Fruit fly (Drosophila melanogaster) whole organism, embryonic: Measurements from ENCODE around the gene DopEcR.

Experiments used
- Adf1 ChIP-seq: fragments of 200-800 bp; sonication (Bioruptor generic); IDR thresholded peaks from 2 replicates; pipeline ENCODE4 v1.3.6; 2022; ENCODE audit warnings: missing biosample characterization, missing genetic modification characterization
- CG10462 ChIP-seq: fragments of 200-800 bp; sonication (Bioruptor generic); optimal IDR thresholded peaks from 2 replicates; lab custom pipeline; 2016; ENCODE audit warnings: missing biosample characterization, missing genetic modification characterization
- CG11085 ChIP-seq: fragments of 200-800 bp; sonication (Bioruptor generic); IDR thresholded peaks from 2 replicates; pipeline ENCODE4 v1.3.6; 2022; ENCODE audit warnings: missing biosample characterization, missing genetic modification characterization
- CG11560 ChIP-seq: fragments of 200-800 bp; sonication (Bioruptor generic); IDR thresholded peaks from 3 replicates; pipeline ENCODE4 v1.3.6; 2022; ENCODE audit warnings: missing biosample characterization, missing genetic modification characterization
- CG13424 ChIP-seq: fragments of 200-800 bp; sonication (Bioruptor generic); optimal IDR thresholded peaks from 2 replicates; lab custom pipeline; 2019; ENCODE audit warnings: missing biosample characterization, mild to moderate bottlenecking, missing genetic modification characterization, moderate library complexity
- CG14965 ChIP-seq: fragments of 200-800 bp; sonication (Bioruptor generic); optimal IDR thresholded peaks from 2 replicates; lab custom pipeline; 2016; ENCODE audit warnings: missing biosample characterization, missing genetic modification characterization, borderline replicate concordance
- CG15073 ChIP-seq: fragments of 200-800 bp; sonication (Bioruptor generic); optimal IDR thresholded peaks from 2 replicates; lab custom pipeline; 2016; ENCODE audit warnings: missing biosample characterization, missing genetic modification characterization
- CG1529 ChIP-seq: fragments of 200-800 bp; sonication (Bioruptor generic); optimal IDR thresholded peaks from 3 replicates; lab custom pipeline; 2018; ENCODE audit warnings: missing biosample characterization, missing genetic modification characterization
- CG1602 ChIP-seq: fragments of 200-800 bp; sonication (Bioruptor generic); optimal IDR thresholded peaks from 3 replicates; lab custom pipeline; 2016; ENCODE audit warnings: missing biosample characterization, missing genetic modification characterization
- CG1647 ChIP-seq: fragments of 200-800 bp; sonication (Bioruptor generic); optimal IDR thresholded peaks from 3 replicates; lab custom pipeline; 2016; ENCODE audit warnings: missing biosample characterization, missing genetic modification characterization
- CG17385 ChIP-seq: fragments of 200-800 bp; sonication (Bioruptor generic); optimal IDR thresholded peaks from 3 replicates; lab custom pipeline; 2018; ENCODE audit warnings: missing biosample characterization, mild to moderate bottlenecking, missing genetic modification characterization
- CG33557 ChIP-seq: fragments of 200-800 bp; sonication (Bioruptor generic); optimal IDR thresholded peaks from 2 replicates; lab custom pipeline; 2019; ENCODE audit warnings: missing biosample characterization, mild to moderate bottlenecking, missing genetic modification characterization, moderate library complexity
- CG3726 ChIP-seq: fragments of 200-800 bp; sonication (Bioruptor generic); IDR thresholded peaks from 3 replicates; pipeline ENCODE4, ENCODE4 v1.3.6; 2022; ENCODE audit warnings: missing biosample characterization, missing genetic modification characterization
- CG42726 ChIP-seq: fragments of 200-800 bp; sonication (Bioruptor generic); IDR thresholded peaks from 2 replicates; pipeline ENCODE4 v1.3.6; 2022; ENCODE audit warnings: missing biosample characterization, missing genetic modification characterization; ENCODE audit not compliant: partially characterized antibody
- CG5953 ChIP-seq: fragments of 200-800 bp; sonication (Bioruptor generic); IDR thresholded peaks from 2 replicates; pipeline ENCODE4 v1.3.6; 2022; ENCODE audit warnings: missing biosample characterization, missing genetic modification characterization
- CG6175 ChIP-seq: fragments of 200-800 bp; sonication (Bioruptor generic); IDR thresholded peaks from 3 replicates; pipeline ENCODE4 v1.3.6; 2022; ENCODE audit warnings: missing biosample characterization, missing genetic modification characterization
- CG7372 ChIP-seq: fragments of 200-800 bp; sonication (Bioruptor generic); IDR thresholded peaks from 2 replicates; pipeline ENCODE4 v1.3.6; 2022; ENCODE audit warnings: missing biosample characterization, missing genetic modification characterization
- CG7987 ChIP-seq: fragments of 200-800 bp; sonication (Bioruptor generic); optimal IDR thresholded peaks from 2 replicates; lab custom pipeline; 2018; ENCODE audit warnings: missing biosample characterization, mild to moderate bottlenecking, missing genetic modification characterization, moderate library complexity
- CG8089 ChIP-seq: fragments of 200-800 bp; sonication (Bioruptor generic); optimal IDR thresholded peaks from 3 replicates; lab custom pipeline; 2016; ENCODE audit warnings: missing biosample characterization, missing genetic modification characterization
- CG8281 ChIP-seq: fragments of 200-800 bp; sonication (Bioruptor generic); optimal IDR thresholded peaks from 2 replicates; lab custom pipeline; 2018; ENCODE audit warnings: missing biosample characterization, mild to moderate bottlenecking, missing genetic modification characterization, moderate library complexity
- D ChIP-seq, 2 experiments: fragments of 200-800 bp in 1 of 2; fragments of >200 bp in 1 of 2; sonication (Bioruptor generic) in 1 of 2; optimal IDR thresholded peaks; 2 replicates in 1 of 2; 3 replicates in 1 of 2; lab custom pipeline; 2017; ENCODE audit warnings: mild to moderate bottlenecking in 1 of 2, missing biosample characterization in 1 of 2, missing genetic modification characterization in 1 of 2, missing genetic modification reagents in 1 of 2
- Dad ChIP-seq: fragments of 200-800 bp; sonication (Bioruptor generic); optimal IDR thresholded peaks from 3 replicates; lab custom pipeline; 2016; ENCODE audit warnings: missing biosample characterization, missing genetic modification characterization
- Dek ChIP-seq: fragments of 200-800 bp; sonication (Bioruptor generic); optimal IDR thresholded peaks from 3 replicates; lab custom pipeline; 2019; ENCODE audit warnings: missing biosample characterization, mild to moderate bottlenecking, missing genetic modification characterization, moderate library complexity
- Dll ChIP-seq: fragments of 200-800 bp; sonication (Bioruptor generic); IDR thresholded peaks from 4 replicates; pipeline ENCODE4 v1.3.6; 2022; ENCODE audit warnings: missing biosample characterization, missing genetic modification characterization; ENCODE audit not compliant: partially characterized antibody
- Elba2 ChIP-seq: fragments of 200-800 bp; sonication (Bioruptor generic); optimal IDR thresholded peaks from 3 replicates; lab custom pipeline; 2016; ENCODE audit warnings: missing biosample characterization, missing genetic modification characterization
- Ets65A ChIP-seq: fragments of 200-800 bp; sonication (Bioruptor generic); peaks from one replicate; lab custom pipeline; 2016; ENCODE audit warnings: missing biosample characterization, missing genetic modification characterization
- Gsc ChIP-seq: fragments of 200-800 bp; sonication (Bioruptor generic); IDR thresholded peaks from 2 replicates; pipeline ENCODE4 v1.3.6; 2022; ENCODE audit warnings: missing biosample characterization, missing genetic modification characterization
- HHEX ChIP-seq: fragments of 200-800 bp; sonication (Bioruptor generic); optimal IDR thresholded peaks from 3 replicates; lab custom pipeline; 2017; ENCODE audit warnings: missing biosample characterization, mild to moderate bottlenecking, missing genetic modification characterization, missing genetic modification reagents
- Nf-YC ChIP-seq: fragments of 200-800 bp; optimal IDR thresholded peaks from 3 replicates; lab custom pipeline; 2019; ENCODE audit warnings: missing biosample characterization, mild to moderate bottlenecking, missing genetic modification characterization, moderate library complexity
- Optix ChIP-seq: fragments of 200-800 bp; sonication (Bioruptor generic); IDR thresholded peaks from 3 replicates; pipeline ENCODE4 v1.3.6; 2022; ENCODE audit warnings: missing biosample characterization, missing genetic modification characterization
- TFAM ChIP-seq: fragments of 200-800 bp; sonication (Bioruptor generic); optimal IDR thresholded peaks from 2 replicates; lab custom pipeline; 2017; ENCODE audit warnings: missing biosample characterization, missing genetic modification characterization, inconsistent platforms
- ash1 ChIP-seq: fragments of 200-800 bp; sonication (Bioruptor generic); optimal IDR thresholded peaks from 2 replicates; lab custom pipeline; 2018; ENCODE audit warnings: missing biosample characterization, mild to moderate bottlenecking, missing genetic modification characterization
- cato ChIP-seq: fragments of 200-800 bp; sonication (Bioruptor generic); optimal IDR thresholded peaks from 2 replicates; lab custom pipeline; 2016; ENCODE audit warnings: missing biosample characterization, missing genetic modification characterization, borderline replicate concordance
- chn ChIP-seq: fragments of 200-800 bp; sonication (Bioruptor generic); optimal IDR thresholded peaks from 2 replicates; lab custom pipeline; 2016; ENCODE audit warnings: missing biosample characterization, missing genetic modification characterization
- croc ChIP-seq: fragments of 200-800 bp; sonication (Bioruptor generic); conservative IDR thresholded peaks from 3 replicates; pipeline ENCODE4 v1.3.6; 2022; ENCODE audit warnings: missing biosample characterization, missing genetic modification characterization
- dati ChIP-seq: fragments of 200-800 bp; sonication (Bioruptor generic); IDR thresholded peaks from 2 replicates; pipeline ENCODE4 v1.3.6; 2022; ENCODE audit warnings: missing biosample characterization, missing genetic modification characterization
- en ChIP-seq: fragments of 200-800 bp; sonication (Bioruptor generic); optimal IDR thresholded peaks from 2 replicates; lab custom pipeline; 2016; ENCODE audit warnings: missing biosample characterization, missing genetic modification characterization
- exex ChIP-seq: fragments of 200-800 bp; sonication (Bioruptor generic); optimal IDR thresholded peaks from 4 replicates; lab custom pipeline; 2018; ENCODE audit warnings: missing biosample characterization, mild to moderate bottlenecking, missing genetic modification characterization, moderate library complexity
- gem ChIP-seq: fragments of 200-800 bp; sonication (Bioruptor generic); optimal IDR thresholded peaks from 2 replicates; lab custom pipeline; 2019; ENCODE audit warnings: missing biosample characterization, mild to moderate bottlenecking, missing genetic modification characterization, moderate library complexity
- ken ChIP-seq: fragments of 200-800 bp; sonication (Bioruptor generic); IDR thresholded peaks from 3 replicates; pipeline ENCODE4 v1.3.6; 2022; ENCODE audit warnings: missing biosample characterization, missing genetic modification characterization
- klu ChIP-seq: fragments of 200-800 bp; sonication (Bioruptor generic); IDR thresholded peaks from 2 replicates; pipeline ENCODE4 v1.3.6; 2022; ENCODE audit warnings: missing biosample characterization, missing genetic modification characterization
- lab ChIP-seq: fragments of 200-800 bp; sonication (Bioruptor generic); optimal IDR thresholded peaks from 3 replicates; lab custom pipeline; 2017; ENCODE audit warnings: missing biosample characterization, missing genetic modification characterization, mild to moderate bottlenecking, moderate library complexity, missing genetic modification reagents
- lbe ChIP-seq: fragments of 200-800 bp; sonication (Bioruptor generic); optimal IDR thresholded peaks from 2 replicates; lab custom pipeline; 2016; ENCODE audit warnings: missing biosample characterization, mild to moderate bottlenecking, missing genetic modification characterization
- lmd ChIP-seq: fragments of 200-800 bp; sonication (Bioruptor generic); IDR thresholded peaks from 2 replicates; pipeline ENCODE4 v1.3.6; 2022; ENCODE audit warnings: missing biosample characterization, missing genetic modification characterization
- onecut ChIP-seq: fragments of 200-800 bp; sonication (Bioruptor generic); IDR thresholded peaks from 2 replicates; pipeline ENCODE4 v1.3.6; 2022; ENCODE audit warnings: missing biosample characterization, missing genetic modification characterization
- pzg ChIP-seq: fragments of 200-800 bp; sonication (Bioruptor generic); optimal IDR thresholded peaks from 3 replicates; lab custom pipeline; 2018; ENCODE audit warnings: missing biosample characterization, mild to moderate bottlenecking, missing genetic modification characterization, moderate library complexity
- scrt ChIP-seq: fragments of 200-800 bp; sonication (Bioruptor generic); optimal IDR thresholded peaks from 2 replicates; lab custom pipeline; 2018; ENCODE audit warnings: missing biosample characterization, mild to moderate bottlenecking, missing genetic modification characterization, moderate library complexity
- slou ChIP-seq: fragments of 200-800 bp; sonication (Bioruptor generic); optimal IDR thresholded peaks from 3 replicates; lab custom pipeline; 2016; ENCODE audit warnings: missing biosample characterization, missing genetic modification characterization
- slp2 ChIP-seq: fragments of 200-800 bp; sonication (Bioruptor generic); optimal IDR thresholded peaks from 2 replicates; lab custom pipeline; 2016; ENCODE audit warnings: missing biosample characterization, missing genetic modification characterization
- so ChIP-seq: fragments of 200-800 bp; sonication (Bioruptor generic); IDR thresholded peaks from 3 replicates; pipeline ENCODE4 v1.3.6; 2022; ENCODE audit warnings: missing biosample characterization, missing genetic modification characterization
- wdn ChIP-seq: fragments of 200-800 bp; sonication (Bioruptor generic); IDR thresholded peaks from 2 replicates; pipeline ENCODE4 v1.3.6; 2022; ENCODE audit warnings: missing biosample characterization, missing genetic modification characterization

DopEcR gene

DNA sequence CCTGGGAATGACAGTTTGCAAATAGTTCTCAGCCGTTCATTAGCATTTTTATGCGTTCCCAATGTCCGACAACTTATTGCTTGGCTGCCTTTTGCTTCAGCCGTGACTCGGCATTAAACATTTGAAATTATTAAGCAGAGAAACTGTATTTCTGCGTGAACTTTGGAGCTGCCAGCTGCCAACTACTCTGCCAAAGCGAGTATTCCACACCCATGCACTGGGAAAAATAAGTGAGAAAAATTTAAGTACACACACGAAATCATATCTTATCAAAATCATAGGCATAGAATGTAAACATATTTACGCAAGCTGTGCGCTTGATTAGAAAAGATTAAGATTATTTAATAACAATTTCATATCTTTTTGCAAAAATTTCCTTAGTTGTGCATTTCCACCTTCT, 32.8 kb upstream of the DopEcR start (continued):
- TF ChIP-seq CG11560: peak; percentile 56; the same call in 1 of the 3 replicates
- TF ChIP-seq Dll (GFP tag; lab: Robert Waterston, UW): no peak
- no peak for TF ChIP-seq slp2
- no peak for TF ChIP-seq en
- no peak for TF ChIP-seq TFAM (GFP tag; lab: Kevin White, UChicago)
- no peak for TF ChIP-seq ken (GFP tag; lab: Robert Waterston, UW)
- TF ChIP-seq CG42726: no peak
- TF ChIP-seq CG1602 (GFP tag; lab: Kevin White, UChicago): no peak
- TF ChIP-seq CG1647: no peak
- peak; percentile 58; the same call in 1 of the 2 replicates for TF ChIP-seq lmd (GFP tag; lab: Robert Waterston, UW)
- peak; percentile 70; the same call in 1 of the 2 replicates for TF ChIP-seq CG5953 (GFP tag; lab: Robert Waterston, UW)
- TF ChIP-seq Adf1 (GFP tag; lab: Robert Waterston, UW): no peak
- peak; percentile 20 for TF ChIP-seq slou (GFP tag; lab: Kevin White, UChicago)
- no peak for TF ChIP-seq cato (GFP tag; lab: Kevin White, UChicago)
- TF ChIP-seq Optix: peak; percentile 61; the same call in 2 of the 3 replicates
- TF ChIP-seq CG14965 (GFP tag; lab: Kevin White, UChicago): no peak
- TF ChIP-seq Dad (GFP tag; lab: Kevin White, UChicago): peak; percentile 19
- TF ChIP-seq Ets65A (GFP tag; lab: Kevin White, UChicago): peak; percentile 78
- TF ChIP-seq pzg (GFP tag; lab: Kevin White, UChicago): no peak
- TF ChIP-seq exex (tag; lab: Kevin White, UChicago): no peak
- no peak for TF ChIP-seq Nf-YC
- no peak for TF ChIP-seq CG3726
- TF ChIP-seq CG1529 (GFP tag; lab: Kevin White, UChicago): no peak
- no peak for TF ChIP-seq CG10462 (GFP tag; lab: Kevin White, UChicago)
- peak; percentile 51; the same call in 1 of the 3 replicates for TF ChIP-seq so
- no peak for TF ChIP-seq dati (GFP tag; lab: Robert Waterston, UW)
- no peak for TF ChIP-seq scrt (GFP tag; lab: Kevin White, UChicago)
- peak; percentile 39 for TF ChIP-seq CG17385 (GFP tag; lab: Kevin White, UChicago)
- TF ChIP-seq lbe (GFP tag; lab: Kevin White, UChicago): no peak
- peak; percentile 59 for TF ChIP-seq wdn (GFP tag; lab: Robert Waterston, UW)
- TF ChIP-seq gem (tag; lab: Kevin White, UChicago): peak; percentile 60
- no peak for TF ChIP-seq Elba2
- TF ChIP-seq CG11085 (GFP tag; lab: Robert Waterston, UW): peak; percentile 61
- TF ChIP-seq ash1 (GFP tag; lab: Kevin White, UChicago): no peak
- no peak for TF ChIP-seq onecut (GFP tag; lab: Robert Waterston, UW)
- peak; percentile 4 for TF ChIP-seq CG8089
- TF ChIP-seq chn (GFP tag; lab: Kevin White, UChicago): no peak
- TF ChIP-seq CG13424: no peak
- TF ChIP-seq lab (GFP tag; lab: Kevin White, UChicago): peak; percentile 56
- TF ChIP-seq croc (GFP tag; lab: Robert Waterston, UW): no peak
- TF ChIP-seq CG7372: peak; percentile 59; the same call in 1 of the 2 replicates
- peak; percentile 5 for TF ChIP-seq CG7987
- no peak for TF ChIP-seq CG8281 (tag; lab: Kevin White, UChicago)
- TF ChIP-seq CG6175: peak; percentile 72; the same call in 1 of the 3 replicates
- TF ChIP-seq Dek (tag; lab: Kevin White, UChicago): no peak
- TF ChIP-seq CG33557 (GFP tag; lab: Kevin White, UChicago): no peak
- 0 out of 2 replicates have a peak, but pooled peaks have one; percentile 6 for TF ChIP-seq Gsc
- TF ChIP-seq klu (GFP tag; lab: Robert Waterston, UW): peak; percentile 50; the same call in 1 of the 2 replicates
- TF ChIP-seq CG15073 (GFP tag; lab: Kevin White, UChicago): no peak
- no peak for TF ChIP-seq HHEX (GFP tag; lab: Kevin White, UChicago)
- TF ChIP-seq D (optimal IDR thresholded peaks at IDR 0.05; lab: Kevin White, UChicago): no peak
- no peak for TF ChIP-seq D (GFP tag; optimal IDR thresholded peaks at IDR 0.05; lab: Kevin White, UChicago)
